Worm (Caenorhabditis elegans): Measurements from ENCODE around the gene C45B11.6.

C45B11.6 gene

ce11 chrV:11074448-11074847 lies 30.6 kb downstream of the C45B11.6 start, which contains the start of gene act-3:
TSS of gene act-3 (minus strand) at chrV:11074498.
- TF ChIP-seq unc-120 (tag; optimal IDR thresholded peaks at IDR 0.05; ENCODE audit: poor library complexity, severe bottlenecking) (peak; percentile 93), blmp-1 (tag; optimal IDR thresholded peaks at IDR 0.05) (no peak), hlh-1 (tag; optimal IDR thresholded peaks at IDR 0.05) (peak; percentile 84), unc-62 (GFP tag; optimal IDR thresholded peaks at IDR 0.05) (peak; percentile 6), ztf-11 (tag; optimal IDR thresholded peaks at IDR 0.05) (no peak), unc-39 (tag; optimal IDR thresholded peaks at IDR 0.05) (no peak), pha-4 (tag; optimal IDR thresholded peaks at IDR 0.05) (peak; percentile 3), mls-2 (tag; optimal IDR thresholded peaks at IDR 0.05) (no peak)

- TF ChIP-seq drap-1 (GFP tag; optimal IDR thresholded peaks at IDR 0.05) (peak; percentile 3), unc-120 (tag; optimal IDR thresholded peaks at IDR 0.05; ENCODE audit: poor library complexity, severe bottlenecking) (peak; percentile 8), nhr-12 (tag; optimal IDR thresholded peaks at IDR 0.05) (no peak)
Measured at ce11 chrV:11075209-11076027, 31.6 kb downstream of the C45B11.6 start.

- no peak for TF ChIP-seq unc-62 (GFP tag; optimal IDR thresholded peaks at IDR 0.05)
- TF ChIP-seq nhr-2 (tag; optimal IDR thresholded peaks at IDR 0.05): no peak
- TF ChIP-seq elt-3 (tag; optimal IDR thresholded peaks at IDR 0.05): no peak
- TF ChIP-seq ceh-39 (tag; optimal IDR thresholded peaks at IDR 0.05): no peak
- no peak for TF ChIP-seq zip-8 (tag; optimal IDR thresholded peaks at IDR 0.05)
- TF ChIP-seq pha-4 (tag; optimal IDR thresholded peaks at IDR 0.05): no peak
Measured at ce11 chrV:11076028-11076402, 32.1 kb downstream of the C45B11.6 start.

ce11 chrV:11076403-11076802 lies 32.5 kb downstream of the C45B11.6 start:
- TF ChIP-seq elt-1 (tag; optimal IDR thresholded peaks at IDR 0.05; ENCODE audit: borderline replicate concordance, insufficient read depth) (peak; percentile 92), unc-62 (GFP tag; optimal IDR thresholded peaks at IDR 0.05) (no peak)

ce11 chrV:11078104-11078724 lies 34.3 kb downstream of the C45B11.6 start, which contains the start of gene act-2:
TSS of gene act-2 (minus strand) at chrV:11078154.
- TF ChIP-seq sptf-1 (tag; optimal IDR thresholded peaks at IDR 0.05): no peak
- no peak for TF ChIP-seq mab-5 (tag; optimal IDR thresholded peaks at IDR 0.05)
- no peak for TF ChIP-seq flh-1 (GFP tag; optimal IDR thresholded peaks at IDR 0.05)
- TF ChIP-seq snpc-4 (tag; optimal IDR thresholded peaks at IDR 0.05): no peak
- no peak for TF ChIP-seq elt-1 (tag; optimal IDR thresholded peaks at IDR 0.05; ENCODE audit: borderline replicate concordance, insufficient read depth)
- no peak for TF ChIP-seq mls-2 (tag; optimal IDR thresholded peaks at IDR 0.05)
- TF ChIP-seq drap-1 (GFP tag; optimal IDR thresholded peaks at IDR 0.05): no peak
- no peak for TF ChIP-seq hlh-1 (tag; optimal IDR thresholded peaks at IDR 0.05)
- TF ChIP-seq mep-1 (tag; optimal IDR thresholded peaks at IDR 0.05): peak; percentile 79
- TF ChIP-seq nhr-28 (tag; optimal IDR thresholded peaks at IDR 0.05): no peak
- TF ChIP-seq nhr-12 (tag; optimal IDR thresholded peaks at IDR 0.05): no peak
- TF ChIP-seq ham-2 (GFP tag; optimal IDR thresholded peaks at IDR 0.05): no peak
- peak; percentile 74 for TF ChIP-seq ceh-39 (tag; optimal IDR thresholded peaks at IDR 0.05)
- TF ChIP-seq nhr-237 (tag; optimal IDR thresholded peaks at IDR 0.05): peak; percentile 19
- TF ChIP-seq lin-13 (tag; optimal IDR thresholded peaks at IDR 0.05): peak; percentile 67
- no peak for TF ChIP-seq ztf-11 (tag; optimal IDR thresholded peaks at IDR 0.05)
- TF ChIP-seq sem-2 (GFP tag; optimal IDR thresholded peaks at IDR 0.05): no peak
- peak; percentile 46 for TF ChIP-seq unc-120 (tag; optimal IDR thresholded peaks at IDR 0.05; ENCODE audit: poor library complexity, severe bottlenecking)
- no peak for TF ChIP-seq bed-3 (GFP tag; optimal IDR thresholded peaks at IDR 0.05)
- TF ChIP-seq ceh-43 (GFP tag; optimal IDR thresholded peaks at IDR 0.05): no peak
- no peak for TF ChIP-seq nhr-2 (tag; optimal IDR thresholded peaks at IDR 0.05)
- peak; percentile 69 for TF ChIP-seq ces-1 (GFP tag; optimal IDR thresholded peaks at IDR 0.05)
- no peak for TF ChIP-seq zip-8 (tag; optimal IDR thresholded peaks at IDR 0.05)
- TF ChIP-seq nhr-76 (tag; optimal IDR thresholded peaks at IDR 0.05): no peak
- peak; percentile 64 for TF ChIP-seq lsy-2 (tag; optimal IDR thresholded peaks at IDR 0.05)
- peak; percentile 49 for TF ChIP-seq cnd-1 (tag; optimal IDR thresholded peaks at IDR 0.05)
- TF ChIP-seq pha-4 (tag; optimal IDR thresholded peaks at IDR 0.05): peak; percentile 76
- no peak for TF ChIP-seq blmp-1 (tag; optimal IDR thresholded peaks at IDR 0.05)

Data from whole organism, mixed stage, embryonic.